Fruit fly (Drosophila melanogaster) whole organism, prepupa: ENCODE measurements around the gene CG15382.
A peak's percentile ranks its signal among the peaks of the same experiment; 100 is the strongest.

ENCODE experiments used
- Blimp-1 ChIP-seq: fragments of 200-800 bp; sonication (Bioruptor generic); optimal IDR thresholded peaks from 3 replicates; lab custom pipeline; 2017; ENCODE audit warnings: missing biosample characterization, missing genetic modification characterization, mild to moderate bottlenecking, moderate library complexity, missing genetic modification reagents
- CG11902 ChIP-seq: fragments of 200-800 bp; sonication (Bioruptor generic); optimal IDR thresholded peaks from 3 replicates; lab custom pipeline; 2016; ENCODE audit warnings: missing biosample characterization, missing genetic modification characterization
- CG15336 ChIP-seq: fragments of 200-800 bp; sonication (Bioruptor generic); IDR thresholded peaks from 2 replicates; pipeline ENCODE4 v1.3.6; 2022; ENCODE audit warnings: missing biosample characterization, missing genetic modification characterization
- CG1621 ChIP-seq: fragments of 200-800 bp; sonication (Bioruptor generic); optimal IDR thresholded peaks from 3 replicates; lab custom pipeline; 2018; ENCODE audit warnings: missing biosample characterization, mild to moderate bottlenecking, missing genetic modification characterization
- CG16779 ChIP-seq: fragments of 200-800 bp; sonication (Bioruptor generic); optimal IDR thresholded peaks from 3 replicates; lab custom pipeline; 2017; ENCODE audit warnings: missing biosample characterization, mild to moderate bottlenecking, missing genetic modification characterization
- CG3032 ChIP-seq: fragments of 200-800 bp; optimal IDR thresholded peaks from 2 replicates; lab custom pipeline; 2019; ENCODE audit warnings: missing biosample characterization, mild to moderate bottlenecking, missing genetic modification characterization, moderate library complexity
- CG31627 ChIP-seq: fragments of 200-800 bp; sonication (Bioruptor generic); optimal IDR thresholded peaks from 3 replicates; lab custom pipeline; 2016; ENCODE audit warnings: missing biosample characterization, missing genetic modification characterization
- CG32006 ChIP-seq: fragments of 200-800 bp; sonication (Bioruptor generic); optimal IDR thresholded peaks from 3 replicates; lab custom pipeline; 2017; ENCODE audit warnings: missing biosample characterization, mild to moderate bottlenecking, missing genetic modification characterization
- CG34406 ChIP-seq: fragments of 200-800 bp; sonication (Bioruptor generic); optimal IDR thresholded peaks from 3 replicates; lab custom pipeline; 2016; ENCODE audit warnings: missing biosample characterization, missing genetic modification characterization
- CG4318 ChIP-seq: fragments of 200-800 bp; sonication (Bioruptor generic); optimal IDR thresholded peaks from 3 replicates; lab custom pipeline; 2017; ENCODE audit warnings: missing biosample characterization, mild to moderate bottlenecking, missing genetic modification characterization
- CG6792 ChIP-seq: fragments of 200-800 bp; sonication (Bioruptor generic); optimal IDR thresholded peaks from 3 replicates; lab custom pipeline; 2016; ENCODE audit warnings: missing biosample characterization, missing genetic modification characterization
- CG6808 ChIP-seq: fragments of 200-800 bp; sonication (Bioruptor generic); optimal IDR thresholded peaks from 3 replicates; lab custom pipeline; 2017; ENCODE audit warnings: missing biosample characterization, missing genetic modification characterization, mild to moderate bottlenecking, moderate library complexity, missing genetic modification reagents
- CG6854 ChIP-seq: fragments of 200-800 bp; sonication (Bioruptor generic); optimal IDR thresholded peaks from 2 replicates; lab custom pipeline; 2017; ENCODE audit warnings: missing biosample characterization, mild to moderate bottlenecking, missing genetic modification characterization
- CG7368 ChIP-seq: fragments of 200-800 bp; sonication (Bioruptor generic); optimal IDR thresholded peaks from 3 replicates; lab custom pipeline; 2016; ENCODE audit warnings: missing biosample characterization, missing genetic modification characterization
- CG8119 ChIP-seq: fragments of 200-800 bp; sonication (Bioruptor generic); IDR thresholded peaks from 3 replicates; pipeline ENCODE4 v1.3.6; 2022; ENCODE audit warnings: missing biosample characterization, missing genetic modification characterization
- CG8319 ChIP-seq: fragments of 200-800 bp; sonication (Bioruptor generic); optimal IDR thresholded peaks from 3 replicates; lab custom pipeline; 2016; ENCODE audit warnings: missing biosample characterization, missing genetic modification characterization
- CG8632 ChIP-seq: fragments of 200-800 bp; sonication (Bioruptor generic); optimal IDR thresholded peaks from 3 replicates; lab custom pipeline; 2016; ENCODE audit warnings: missing biosample characterization, missing genetic modification characterization
- CG9139 ChIP-seq: fragments of 200-800 bp; sonication (Bioruptor generic); optimal IDR thresholded peaks from 3 replicates; lab custom pipeline; 2017; ENCODE audit warnings: missing biosample characterization, mild to moderate bottlenecking, missing genetic modification characterization
- Eip75B ChIP-seq: fragments of 200-800 bp; sonication (Bioruptor generic); optimal IDR thresholded peaks from 3 replicates; lab custom pipeline; 2016; ENCODE audit warnings: missing biosample characterization, missing genetic modification characterization
- Eip78C ChIP-seq: fragments of 200-800 bp; sonication (Bioruptor generic); peaks from one replicate; lab custom pipeline; 2016; ENCODE audit warnings: missing biosample characterization, missing genetic modification characterization
- Ets21C ChIP-seq: fragments of 200-800 bp; sonication (Bioruptor generic); optimal IDR thresholded peaks from 3 replicates; lab custom pipeline; 2016; ENCODE audit warnings: missing biosample characterization, missing genetic modification characterization
- Ets96B ChIP-seq: fragments of 200-800 bp; optimal IDR thresholded peaks from 2 replicates; lab custom pipeline; 2019; ENCODE audit warnings: missing biosample characterization, mild to moderate bottlenecking, missing genetic modification characterization, moderate library complexity
- Hr38 ChIP-seq: sonication (Bioruptor generic); optimal IDR thresholded peaks from 2 replicates; lab custom pipeline; 2016; ENCODE audit warnings: missing biosample characterization, missing genetic modification characterization
- Hr39 ChIP-seq: fragments of 200-800 bp; sonication (Bioruptor generic); optimal IDR thresholded peaks from 2 replicates; lab custom pipeline; 2016; ENCODE audit warnings: missing biosample characterization, missing genetic modification characterization
- Hr4 ChIP-seq: fragments of 200-800 bp; sonication (Bioruptor generic); optimal IDR thresholded peaks from 3 replicates; lab custom pipeline; 2016; ENCODE audit warnings: missing biosample characterization, missing genetic modification characterization
- Met ChIP-seq: fragments of 200-800 bp; sonication (Bioruptor generic); optimal IDR thresholded peaks from 3 replicates; lab custom pipeline; 2016; ENCODE audit warnings: missing biosample characterization, missing genetic modification characterization
- OdsH ChIP-seq: fragments of 200-800 bp; sonication (Bioruptor generic); optimal IDR thresholded peaks from 3 replicates; lab custom pipeline; 2016; ENCODE audit warnings: missing biosample characterization, missing genetic modification characterization
- Smox ChIP-seq: fragments of 200-800 bp; sonication (Bioruptor generic); optimal IDR thresholded peaks from 3 replicates; lab custom pipeline; 2016; ENCODE audit warnings: missing biosample characterization, missing genetic modification characterization
- Sox15 ChIP-seq: fragments of 200-800 bp; sonication (Bioruptor generic); optimal IDR thresholded peaks from 3 replicates; lab custom pipeline; 2016; ENCODE audit warnings: missing biosample characterization, missing genetic modification characterization
- achi ChIP-seq: fragments of 200-800 bp; sonication (Bioruptor generic); optimal IDR thresholded peaks from 3 replicates; lab custom pipeline; 2016; ENCODE audit warnings: missing biosample characterization, missing genetic modification characterization
- acj6 ChIP-seq: fragments of 200-800 bp; sonication (Bioruptor generic); optimal IDR thresholded peaks from 3 replicates; lab custom pipeline; 2016; ENCODE audit warnings: missing biosample characterization, missing genetic modification characterization
- cyc ChIP-seq: fragments of 200-800 bp; sonication (Bioruptor generic); optimal IDR thresholded peaks from 3 replicates; lab custom pipeline; 2016; ENCODE audit warnings: missing biosample characterization, missing genetic modification characterization
- dac ChIP-seq: fragments of 200-800 bp; sonication (Bioruptor generic); optimal IDR thresholded peaks from 2 replicates; lab custom pipeline; 2017; ENCODE audit warnings: missing biosample characterization, mild to moderate bottlenecking, missing genetic modification characterization
- dsx ChIP-seq: fragments of 200-800 bp; optimal IDR thresholded peaks from 3 replicates; lab custom pipeline; 2019; ENCODE audit warnings: missing biosample characterization, mild to moderate bottlenecking, missing genetic modification characterization, moderate library complexity; ENCODE audit not compliant: poor library complexity, severe bottlenecking
- esn ChIP-seq: fragments of 200-800 bp; sonication (Bioruptor generic); optimal IDR thresholded peaks from 2 replicates; lab custom pipeline; 2016; ENCODE audit warnings: missing biosample characterization, mild to moderate bottlenecking, missing genetic modification characterization, moderate library complexity
- fd59A ChIP-seq: fragments of 200-800 bp; sonication (Bioruptor generic); optimal IDR thresholded peaks from 2 replicates; lab custom pipeline; 2017; ENCODE audit warnings: missing biosample characterization, mild to moderate bottlenecking, missing genetic modification characterization, missing genetic modification reagents
- fd85E ChIP-seq: fragments of 200-800 bp; sonication (Bioruptor generic); optimal IDR thresholded peaks from 3 replicates; lab custom pipeline; 2016; ENCODE audit warnings: missing biosample characterization, missing genetic modification characterization
- fkh ChIP-seq: fragments of 200-800 bp; sonication (Bioruptor generic); optimal IDR thresholded peaks from 3 replicates; lab custom pipeline; 2017; ENCODE audit warnings: missing biosample characterization, mild to moderate bottlenecking, missing genetic modification characterization, moderate library complexity
- net ChIP-seq: fragments of 200-800 bp; sonication (Bioruptor generic); optimal IDR thresholded peaks from 3 replicates; lab custom pipeline; 2016; ENCODE audit warnings: missing biosample characterization, missing genetic modification characterization
- salr ChIP-seq, 2 experiments: fragments of 200-800 bp; sonication (Bioruptor generic); optimal IDR thresholded peaks; 3 replicates each; lab custom pipeline; 2016 to 2018; ENCODE audit warnings: missing biosample characterization in 2 of 2, missing genetic modification characterization in 2 of 2, mild to moderate bottlenecking in 1 of 2
- spab ChIP-seq: fragments of 200-800 bp; sonication (Bioruptor generic); optimal IDR thresholded peaks from 2 replicates; lab custom pipeline; 2017; ENCODE audit warnings: missing biosample characterization, mild to moderate bottlenecking, missing genetic modification characterization, missing genetic modification reagents
- svp ChIP-seq: fragments of 200-800 bp; sonication (Bioruptor generic); peaks from one replicate; lab custom pipeline; 2016; ENCODE audit warnings: missing biosample characterization, missing genetic modification characterization
- topi ChIP-seq: fragments of 200-800 bp; sonication (Bioruptor generic); optimal IDR thresholded peaks from 3 replicates; lab custom pipeline; 2016; ENCODE audit warnings: missing biosample characterization, missing genetic modification characterization
- vri ChIP-seq: fragments of 200-800 bp; sonication (Bioruptor generic); optimal IDR thresholded peaks from 3 replicates; lab custom pipeline; 2016; ENCODE audit warnings: missing biosample characterization, mild to moderate bottlenecking, missing genetic modification characterization

The CG15382 gene

DNA sequence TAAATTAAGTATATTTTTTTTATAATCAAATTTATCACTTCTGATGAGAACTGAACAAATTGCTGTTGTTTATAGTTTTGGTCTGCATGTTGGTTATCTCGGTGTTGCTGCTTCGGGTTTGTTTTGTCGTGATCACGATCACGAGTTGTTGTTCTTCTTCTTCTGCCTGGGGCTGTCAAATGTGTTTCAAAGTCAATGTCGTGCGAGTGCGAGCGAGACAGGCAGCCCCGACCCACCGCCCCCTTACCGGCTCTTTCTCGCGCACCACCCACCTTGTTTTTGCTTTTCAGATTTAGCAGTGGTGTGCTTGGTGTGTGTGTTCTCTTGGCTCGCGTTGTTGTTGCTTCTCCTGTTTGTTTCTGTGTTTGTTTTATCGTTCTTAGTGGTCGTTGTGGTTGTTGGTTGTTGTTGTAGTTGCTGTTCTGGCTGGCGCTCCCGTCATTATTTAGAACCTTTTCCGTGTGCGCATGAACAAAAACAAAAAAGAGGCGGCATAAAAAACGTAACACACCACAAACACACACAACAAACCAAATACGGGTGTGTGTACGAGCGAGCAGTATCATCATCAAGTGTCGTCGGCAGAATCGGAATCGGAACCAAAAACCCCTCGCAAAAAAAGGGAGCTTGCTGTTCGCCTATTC, 42.0 kb downstream of the CG15382 start, which contains the start of gene COX7AL2 (continued):
- TF ChIP-seq CG31627 (GFP tag; lab: Kevin White, UChicago) (no peak), svp (GFP tag; lab: Kevin White, UChicago) (no peak), Smox (GFP tag; lab: Kevin White, UChicago) (no peak), CG6808 (GFP tag; lab: Kevin White, UChicago) (no peak), fd85E (GFP tag; lab: Kevin White, UChicago) (no peak), CG8319 (GFP tag; lab: Kevin White, UChicago) (no peak), fd59A (GFP tag; lab: Kevin White, UChicago) (peak; percentile 10), OdsH (GFP tag; lab: Kevin White, UChicago) (no peak), CG8632 (peak; percentile 33), Ets21C (GFP tag; lab: Kevin White, UChicago) (no peak), esn (GFP tag; lab: Kevin White, UChicago) (no peak), Hr39 (GFP tag; lab: Kevin White, UChicago) (no peak), CG34406 (GFP tag; lab: Kevin White, UChicago) (no peak)

DNA sequence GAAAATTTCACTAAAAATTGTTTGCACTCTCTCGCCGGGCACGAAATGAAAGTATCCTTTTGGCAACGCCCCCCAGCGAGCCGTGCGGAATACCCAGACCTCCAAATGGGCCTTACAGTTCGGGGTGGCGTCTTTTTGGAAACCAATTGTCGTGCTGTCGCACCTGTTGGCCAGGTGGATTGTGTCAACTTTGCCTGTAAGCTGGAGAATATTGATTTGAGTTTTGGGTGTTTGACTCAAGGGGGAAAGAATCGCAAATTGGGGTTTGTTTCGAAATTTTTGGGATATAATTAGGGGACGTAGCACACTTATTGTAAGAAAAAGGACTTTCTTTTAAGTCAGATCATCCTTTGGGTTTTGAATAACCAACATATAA, 42.6 kb downstream of the CG15382 start:
- TF ChIP-seq esn (GFP tag; lab: Kevin White, UChicago) = peak; percentile 3
- TF ChIP-seq Smox (GFP tag; lab: Kevin White, UChicago) = no peak

DNA sequence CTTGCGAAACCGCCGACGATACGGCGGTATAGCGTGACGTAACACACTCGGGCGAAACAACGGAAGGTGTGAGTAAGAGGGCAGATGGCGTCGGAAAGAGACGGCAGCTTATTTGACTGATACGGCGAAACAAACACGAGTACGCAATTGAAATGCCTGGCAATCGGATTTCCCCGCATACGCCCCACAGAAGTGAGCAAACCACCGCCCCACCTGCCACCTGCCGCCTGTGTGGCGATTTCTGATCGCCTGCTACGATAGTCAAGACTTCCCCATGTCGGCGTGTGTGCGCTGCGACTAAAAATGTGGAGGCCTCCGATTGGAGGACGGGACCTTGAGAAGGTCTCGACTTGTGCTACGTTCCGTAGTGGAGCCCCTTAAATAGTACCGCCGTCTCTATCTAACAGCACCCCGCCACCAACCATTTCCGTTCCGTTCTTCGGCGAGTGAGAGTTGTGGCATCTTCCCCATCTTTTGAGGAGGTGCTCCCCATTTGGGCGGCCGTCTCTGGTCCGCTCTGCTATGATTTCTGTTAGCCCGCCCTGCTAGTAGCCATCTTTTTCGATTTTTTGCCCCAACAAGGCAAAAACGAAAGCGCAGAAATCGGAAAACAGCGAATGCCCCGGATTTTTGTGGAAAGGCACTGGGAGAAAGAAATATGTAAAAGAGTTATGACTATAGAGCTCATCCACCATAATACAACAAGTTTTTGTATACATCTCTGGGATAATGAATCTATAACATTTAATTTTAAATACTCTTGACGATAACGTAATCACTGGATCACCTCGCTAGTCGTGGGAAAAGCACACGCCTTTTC, 43.3 kb downstream of the CG15382 start:
- peak; percentile 96 for TF ChIP-seq spab
- peak; percentile 94 for TF ChIP-seq dsx (GFP tag; lab: Kevin White, UChicago)
- TF ChIP-seq Sox15 (GFP tag; lab: Kevin White, UChicago) = peak; percentile 98
- peak; percentile 97 for TF ChIP-seq net
- TF ChIP-seq CG4318 (GFP tag; lab: Kevin White, UChicago) = peak; percentile 95
- TF ChIP-seq fkh (GFP tag; lab: Kevin White, UChicago) = peak; percentile 79
- peak; percentile 97 for TF ChIP-seq CG8632
- peak; percentile 98 for TF ChIP-seq Ets21C (GFP tag; lab: Kevin White, UChicago)
- peak; percentile 98 for TF ChIP-seq Hr4 (GFP tag; lab: Kevin White, UChicago)
- TF ChIP-seq acj6 (GFP tag; lab: Kevin White, UChicago) = peak; percentile 99
- peak; percentile 51 for TF ChIP-seq Hr38 (GFP tag; lab: Kevin White, UChicago)
- peak; percentile 99 for TF ChIP-seq cyc (GFP tag; lab: Kevin White, UChicago)
- peak; percentile 99 for TF ChIP-seq Eip75B
- TF ChIP-seq Hr39 (GFP tag; lab: Kevin White, UChicago) = peak; percentile 99
- TF ChIP-seq Met (GFP tag; lab: Kevin White, UChicago) = peak; percentile 99
- peak; percentile 94 for TF ChIP-seq CG1621 (tag; lab: Kevin White, UChicago)
- TF ChIP-seq CG6854 (GFP tag; lab: Kevin White, UChicago) = peak; percentile 95
- TF ChIP-seq Blimp-1 = peak; percentile 90
- TF ChIP-seq CG32006 = peak; percentile 98
- TF ChIP-seq topi (GFP tag; lab: Kevin White, UChicago) = peak; percentile 99
- peak; percentile 97 for TF ChIP-seq achi (GFP tag; lab: Kevin White, UChicago)
- TF ChIP-seq CG16779 = peak; percentile 94
- peak; percentile 99 for TF ChIP-seq CG31627 (GFP tag; lab: Kevin White, UChicago)
- TF ChIP-seq Smox (GFP tag; lab: Kevin White, UChicago) = peak; percentile 99
- peak; percentile 98 for TF ChIP-seq CG11902 (GFP tag; lab: Kevin White, UChicago)
- peak; percentile 98 for TF ChIP-seq CG8319 (GFP tag; lab: Kevin White, UChicago)
- TF ChIP-seq salr (GFP tag; optimal IDR thresholded peaks at IDR 0.05; lab: Kevin White, UChicago) = peak; percentile 94 to 98
- no peak for TF ChIP-seq CG15336
- peak; percentile 97 for TF ChIP-seq CG3032 (tag; lab: Kevin White, UChicago)
- TF ChIP-seq CG7368 (GFP tag; lab: Kevin White, UChicago) = peak; percentile 94
- peak; percentile 99 for TF ChIP-seq svp (GFP tag; lab: Kevin White, UChicago)
- peak; percentile 92 for TF ChIP-seq dac (GFP tag; lab: Kevin White, UChicago)
- TF ChIP-seq CG9139 = peak; percentile 90
- peak; percentile 98 for TF ChIP-seq CG6792 (GFP tag; lab: Kevin White, UChicago)
- no peak for TF ChIP-seq CG8119
- TF ChIP-seq Ets96B (tag; lab: Kevin White, UChicago) = peak; percentile 97
- peak; percentile 100 for TF ChIP-seq vri
- TF ChIP-seq Eip78C (GFP tag; lab: Kevin White, UChicago) = peak; percentile 99
